Worm (Caenorhabditis elegans) whole organism, L3 larva: ENCODE results near the gene F54H12.8.
"Not testable (repeated sequence)": the region's sequence is repeated elsewhere in the genome, so short reads cannot be mapped to it uniquely, and the experiment has no call there.

Experiments used
- ceh-82 ChIP-seq: fragments of 150-350 bp; optimal IDR thresholded peaks from 2 replicates; lab custom pipeline; 2014; ENCODE audit warnings: missing biosample characterization, missing genetic modification characterization
- mdl-1 ChIP-seq: fragments of 150-350 bp; optimal IDR thresholded peaks from 2 replicates; lab custom pipeline; 2014; ENCODE audit warnings: missing biosample characterization, missing genetic modification characterization
- ztf-4 ChIP-seq: fragments of 150-350 bp; optimal IDR thresholded peaks from 2 replicates; lab custom pipeline; 2014; ENCODE audit warnings: missing biosample characterization, missing genetic modification characterization

DNA sequence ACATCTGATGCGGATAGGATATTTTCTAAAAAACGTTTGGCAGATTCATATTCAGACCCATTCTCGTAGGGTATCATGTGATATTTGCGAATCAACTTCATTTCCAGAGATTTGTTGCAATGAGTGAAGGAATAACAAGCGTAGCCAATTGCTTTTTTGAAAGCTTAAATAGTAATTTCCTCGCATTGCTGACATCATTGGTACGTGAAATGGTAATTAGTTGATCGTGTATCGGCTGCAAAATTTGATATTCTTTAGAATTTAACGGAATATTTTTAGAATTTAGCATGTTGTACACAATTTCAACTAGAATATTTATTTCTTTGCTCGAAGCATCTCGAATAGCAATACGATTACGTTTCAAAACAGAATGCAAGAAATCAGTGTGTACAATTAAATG lies 6.4 kb downstream of the F54H12.8 start, which contains the start of gene F54H12.4:
- TF ChIP-seq mdl-1; ztf-4; ceh-82 (tag; lab: Kevin White, UChicago): not testable (repeated sequence)
